Worm (Caenorhabditis elegans) whole organism, mixed stage, embryonic: ENCODE data around the gene srw-79.

Experiments
- M03D4.4 ChIP-seq: sonication (generic microtip); optimal IDR thresholded peaks from 2 replicates; lab custom pipeline; 2017; ENCODE audit warnings: mild to moderate bottlenecking, missing genetic modification characterization, missing compliant biosample characterization
- bed-3 ChIP-seq: fragments of 200-800 bp; sonication (Bioruptor generic); optimal IDR thresholded peaks from 3 replicates; lab custom pipeline; 2018; ENCODE audit warnings: mild to moderate bottlenecking, missing genetic modification characterization, moderate library complexity, missing compliant biosample characterization
- ceh-39 ChIP-seq: fragments of 150-350 bp; optimal IDR thresholded peaks from 2 replicates; lab custom pipeline; 2014; ENCODE audit warnings: missing biosample characterization, missing genetic modification characterization
- ceh-43 ChIP-seq: fragments of 200-800 bp; sonication (Bioruptor generic); optimal IDR thresholded peaks from 2 replicates; lab custom pipeline; 2018; ENCODE audit warnings: mild to moderate bottlenecking, missing genetic modification characterization, moderate library complexity, missing compliant biosample characterization
- ceh-83 ChIP-seq: fragments of 200-800 bp; sonication (Bioruptor generic); optimal IDR thresholded peaks from 2 replicates; lab custom pipeline; 2018; ENCODE audit warnings: mild to moderate bottlenecking, missing genetic modification characterization, missing compliant biosample characterization
- drap-1 ChIP-seq: fragments of 200-800 bp; sonication (Bioruptor generic); optimal IDR thresholded peaks from 3 replicates; lab custom pipeline; 2018; ENCODE audit warnings: mild to moderate bottlenecking, missing genetic modification characterization, missing compliant biosample characterization
- elt-1 ChIP-seq: sonication (generic microtip); optimal IDR thresholded peaks from 2 replicates; lab custom pipeline; 2017; ENCODE audit warnings: missing genetic modification characterization, mild to moderate bottlenecking, missing compliant biosample characterization, antibody characterized with exemption, moderate library complexity, borderline replicate concordance; ENCODE audit not compliant: insufficient read depth
- elt-3 ChIP-seq: fragments of 150-350 bp; optimal IDR thresholded peaks from 2 replicates; lab custom pipeline; 2014; ENCODE audit warnings: missing biosample characterization, missing genetic modification characterization
- flh-1 ChIP-seq: fragments of 200-800 bp; sonication (Bioruptor generic); optimal IDR thresholded peaks from 2 replicates; lab custom pipeline; 2018; ENCODE audit warnings: mild to moderate bottlenecking, missing genetic modification characterization, moderate library complexity, missing compliant biosample characterization
- ham-2 ChIP-seq: fragments of 200-800 bp; sonication (Bioruptor generic); optimal IDR thresholded peaks from 2 replicates; lab custom pipeline; 2018; ENCODE audit warnings: mild to moderate bottlenecking, missing genetic modification characterization, missing compliant biosample characterization
- hlh-1 ChIP-seq: fragments of 150-350 bp; optimal IDR thresholded peaks from 2 replicates; lab custom pipeline; 2014; ENCODE audit warnings: missing biosample characterization, missing genetic modification reagents, missing genetic modification characterization
- lin-13 ChIP-seq: fragments of 150-350 bp; optimal IDR thresholded peaks from 2 replicates; lab custom pipeline; 2014; ENCODE audit warnings: missing biosample characterization, missing genetic modification characterization
- lin-32 ChIP-seq: fragments of 200-800 bp; sonication (Bioruptor generic); optimal IDR thresholded peaks from 2 replicates; lab custom pipeline; 2018; ENCODE audit warnings: mild to moderate bottlenecking, missing genetic modification characterization, missing compliant biosample characterization
- lsy-2 ChIP-seq: fragments of 150-350 bp; optimal IDR thresholded peaks from 2 replicates; lab custom pipeline; 2014; ENCODE audit warnings: missing biosample characterization, missing genetic modification characterization
- mab-5 ChIP-seq: fragments of 150-350 bp; optimal IDR thresholded peaks from 2 replicates; lab custom pipeline; 2014; ENCODE audit warnings: missing biosample characterization, missing genetic modification characterization
- mep-1 ChIP-seq: fragments of 150-350 bp; optimal IDR thresholded peaks from 2 replicates; lab custom pipeline; 2017; ENCODE audit warnings: missing biosample characterization, missing genetic modification reagents, missing genetic modification characterization, inconsistent platforms
- mls-2 ChIP-seq: sonication (generic microtip); optimal IDR thresholded peaks from 2 replicates; lab custom pipeline; 2016; ENCODE audit warnings: mild to moderate bottlenecking, missing genetic modification characterization, moderate library complexity, missing compliant biosample characterization
- nhr-12 ChIP-seq: fragments of 150-350 bp; optimal IDR thresholded peaks from 2 replicates; lab custom pipeline; 2014; ENCODE audit warnings: missing biosample characterization, missing genetic modification characterization
- nhr-2 ChIP-seq: fragments of 150-350 bp; optimal IDR thresholded peaks from 2 replicates; lab custom pipeline; 2014; ENCODE audit warnings: missing biosample characterization, missing genetic modification characterization
- nhr-28 ChIP-seq: fragments of 150-350 bp; optimal IDR thresholded peaks from 2 replicates; lab custom pipeline; 2014; ENCODE audit warnings: missing biosample characterization, missing genetic modification characterization
- nhr-76 ChIP-seq: sonication (generic microtip); optimal IDR thresholded peaks from 2 replicates; lab custom pipeline; 2017; ENCODE audit warnings: missing biosample characterization, missing genetic modification characterization
- pha-4 ChIP-seq: fragments of 150-350 bp; optimal IDR thresholded peaks from 2 replicates; lab custom pipeline; 2018; ENCODE audit warnings: missing biosample characterization, missing genetic modification reagents, missing genetic modification characterization
- sem-2 ChIP-seq: fragments of 200-800 bp; sonication (Bioruptor generic); optimal IDR thresholded peaks from 2 replicates; lab custom pipeline; 2018; ENCODE audit warnings: mild to moderate bottlenecking, missing genetic modification characterization, missing compliant biosample characterization
- snpc-4 ChIP-seq: fragments of 150-350 bp; optimal IDR thresholded peaks from 2 replicates; lab custom pipeline; 2014; ENCODE audit warnings: missing biosample characterization, missing genetic modification characterization
- sptf-1 ChIP-seq: sonication (generic microtip); optimal IDR thresholded peaks from 2 replicates; lab custom pipeline; 2017; ENCODE audit warnings: mild to moderate bottlenecking, missing genetic modification characterization, moderate library complexity, missing compliant biosample characterization
- tbx-8 ChIP-seq: fragments of 200-800 bp; sonication (Bioruptor generic); optimal IDR thresholded peaks from 2 replicates; lab custom pipeline; 2018; ENCODE audit warnings: mild to moderate bottlenecking, missing genetic modification characterization, moderate library complexity, missing compliant biosample characterization
- unc-39 ChIP-seq: fragments of 150-350 bp; optimal IDR thresholded peaks from 2 replicates; lab custom pipeline; 2014; ENCODE audit warnings: missing biosample characterization, missing genetic modification characterization
- ztf-11 ChIP-seq: fragments of 150-350 bp; optimal IDR thresholded peaks from 2 replicates; lab custom pipeline; 2014; ENCODE audit warnings: missing biosample characterization, missing genetic modification characterization

The srw-79 gene

DNA sequence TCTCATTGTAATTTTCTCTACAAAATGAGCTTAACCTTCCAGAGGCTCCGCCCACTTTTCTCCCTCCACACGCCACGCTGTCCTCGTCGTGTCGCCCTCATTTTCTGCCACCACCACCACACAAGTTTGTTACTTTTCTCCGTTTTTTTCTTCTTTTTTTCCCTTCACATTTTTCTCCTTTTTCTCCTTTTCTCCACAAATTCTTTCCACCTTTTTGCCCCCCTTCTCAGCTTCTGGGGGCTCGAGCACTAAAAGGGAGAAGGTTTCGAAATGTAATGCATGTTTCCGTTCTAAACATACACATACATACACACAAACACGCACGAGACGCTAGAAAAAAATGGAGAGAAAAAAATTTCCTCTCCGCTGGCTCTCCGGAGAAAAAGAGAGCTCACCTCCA lies 30.1 kb downstream of the srw-79 start, which contains the start of gene nhr-88:
Gene nhr-88, plus strand, starts transcription at position 43 of the 400 bp plus-strand sequence.
- TF ChIP-seq flh-1 (GFP tag; lab: Kevin White, UChicago) (no peak), sptf-1 (tag; lab: Kevin White, UChicago) (peak; percentile 8)
- TF ChIP-seq, all 35 proteins: peak for 1

DNA sequence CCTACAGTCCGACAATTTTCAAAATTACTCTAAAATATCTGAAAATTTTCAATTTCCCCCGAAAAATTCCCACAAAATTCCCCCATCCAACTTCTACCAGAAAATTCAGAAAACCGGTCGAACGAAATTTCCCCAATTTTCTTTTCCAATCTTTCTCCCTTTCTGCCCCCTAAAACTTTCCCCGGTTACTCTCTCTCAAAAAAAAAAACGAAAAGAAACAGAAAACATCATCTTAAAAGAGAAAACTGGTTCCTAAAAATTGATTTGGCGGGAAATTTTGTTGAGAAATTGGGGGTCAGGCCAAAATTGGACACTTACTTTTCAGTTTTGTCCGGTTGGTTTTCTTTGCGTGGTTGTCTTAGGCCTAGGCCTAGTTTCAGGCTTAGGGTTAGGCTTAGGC lies 31.1 kb downstream of the srw-79 start:
- TF ChIP-seq flh-1 (GFP tag; lab: Kevin White, UChicago) (no peak), mab-5 (tag; lab: Kevin White, UChicago) (no peak), drap-1 (GFP tag; lab: Kevin White, UChicago) (no peak), M03D4.4 (tag; lab: Kevin White, UChicago) (no peak), nhr-76 (no peak), tbx-8 (GFP tag; lab: Kevin White, UChicago) (no peak), ceh-83 (GFP tag; lab: Kevin White, UChicago) (no peak), ceh-43 (GFP tag; lab: Kevin White, UChicago) (no peak), ztf-11 (no peak), snpc-4 (tag; lab: Kevin White, UChicago) (no peak), mep-1 (tag; lab: Kevin White, UChicago) (no peak), sptf-1 (tag; lab: Kevin White, UChicago) (no peak), unc-39 (tag; lab: Kevin White, UChicago) (no peak), hlh-1 (tag; lab: Kevin White, UChicago) (no peak), pha-4 (no peak), nhr-2 (tag; lab: Kevin White, UChicago) (no peak), lsy-2 (no peak), elt-1 (no peak), lin-32 (GFP tag; lab: Kevin White, UChicago) (no peak), nhr-28 (tag; lab: Kevin White, UChicago) (no peak)

DNA sequence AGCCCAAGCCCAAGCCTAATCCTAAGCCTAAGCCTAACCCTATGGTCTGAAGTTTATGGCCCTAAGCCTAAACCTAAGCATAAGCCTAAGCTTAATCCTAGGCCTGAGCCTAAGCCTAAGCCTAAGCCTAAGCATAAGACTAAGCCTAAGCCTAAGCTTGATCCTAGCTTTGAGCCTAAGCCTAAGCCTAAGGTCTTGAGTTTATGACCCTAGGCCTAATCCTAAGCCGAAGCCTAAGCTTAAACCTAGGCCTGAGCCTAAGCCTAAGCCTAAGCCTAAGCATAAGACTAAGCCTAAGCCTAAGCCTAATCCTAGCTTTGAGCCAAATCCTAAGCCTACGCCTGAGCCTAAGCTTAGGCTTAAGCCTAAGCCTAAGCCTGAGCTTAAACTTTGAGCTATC lies 32.5 kb downstream of the srw-79 start:
- TF ChIP-seq ham-2 (GFP tag; lab: Kevin White, UChicago) = peak; percentile 36
- no peak for TF ChIP-seq nhr-28 (tag; lab: Kevin White, UChicago)

DNA sequence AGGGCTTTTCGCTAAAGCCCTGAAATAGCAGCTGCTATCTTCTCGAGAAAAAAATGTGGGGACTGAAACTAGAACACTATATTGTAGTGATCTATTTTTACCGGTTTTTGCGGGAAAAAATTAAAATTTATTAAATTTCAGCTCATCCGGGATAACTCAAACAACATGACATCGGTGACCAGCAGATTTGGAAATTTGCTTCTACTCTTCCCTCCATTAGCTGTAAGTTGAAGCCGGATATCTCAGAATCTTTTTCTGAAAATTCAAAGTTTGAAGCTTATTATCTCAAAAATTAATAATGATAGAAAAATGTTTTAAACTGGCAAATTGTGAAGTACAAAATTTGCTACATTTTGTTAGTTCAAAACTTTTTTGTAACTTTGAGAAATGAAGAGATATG lies 37.8 kb downstream of the srw-79 start:
- TF ChIP-seq ztf-11 (no peak), drap-1 (GFP tag; lab: Kevin White, UChicago) (no peak), ceh-39 (tag; lab: Kevin White, UChicago) (no peak), pha-4 (no peak), sptf-1 (tag; lab: Kevin White, UChicago) (no peak), mep-1 (tag; lab: Kevin White, UChicago) (no peak), flh-1 (GFP tag; lab: Kevin White, UChicago) (no peak), nhr-12 (tag; lab: Kevin White, UChicago) (no peak), elt-3 (tag; lab: Kevin White, UChicago) (no peak), snpc-4 (tag; lab: Kevin White, UChicago) (no peak), nhr-76 (no peak), lin-13 (tag; lab: Kevin White, UChicago) (no peak)

DNA sequence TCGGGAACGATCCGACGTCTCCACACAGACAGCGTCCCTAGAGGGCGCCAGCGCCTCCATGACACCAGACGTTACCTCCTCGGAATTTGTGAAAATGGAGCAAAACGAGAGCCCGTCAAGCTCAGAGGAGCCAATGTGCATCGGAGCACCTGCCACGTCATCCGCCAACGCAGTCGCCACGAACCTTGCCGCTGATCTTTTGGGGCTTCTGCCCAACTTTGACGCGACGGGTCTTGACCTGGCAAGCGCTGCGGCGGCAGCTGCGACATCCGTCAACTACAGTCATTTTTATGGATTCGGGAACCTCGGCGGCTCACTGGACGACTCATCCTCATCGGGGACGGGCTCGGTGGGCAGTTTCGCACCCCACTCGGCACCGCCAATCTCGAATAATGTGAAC lies 38.9 kb downstream of the srw-79 start:
- TF ChIP-seq nhr-76 = no peak
- TF ChIP-seq mls-2 (tag; lab: Kevin White, UChicago) = no peak

DNA sequence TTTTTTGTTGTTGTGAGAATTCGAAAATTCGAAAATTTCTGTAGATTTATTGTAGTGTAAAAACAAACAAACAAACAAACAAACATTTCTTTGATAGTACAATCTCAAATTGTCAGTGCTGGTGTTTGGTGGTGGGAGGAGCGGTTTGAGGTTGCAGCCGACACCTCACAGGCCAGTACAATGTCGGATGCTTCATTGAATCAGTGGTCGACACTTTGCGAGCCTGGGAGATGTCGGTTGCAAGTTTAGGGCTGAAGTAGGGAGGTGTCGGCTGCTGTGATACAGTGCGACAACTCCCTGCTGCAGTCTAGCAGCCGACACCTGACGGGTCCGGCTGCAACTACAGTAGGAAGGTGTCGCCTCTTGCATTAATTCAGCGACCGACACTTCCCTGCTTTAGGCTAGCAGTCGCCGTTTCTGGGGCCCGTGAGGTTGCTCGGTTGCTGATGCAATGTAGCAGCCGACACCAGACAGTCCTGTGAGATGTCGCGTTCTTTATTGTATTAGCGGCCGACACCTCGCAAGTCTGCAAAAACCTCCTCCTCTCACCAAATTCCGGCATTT lies 39.5 kb downstream of the srw-79 start:
- TF ChIP-seq elt-3 (tag; lab: Kevin White, UChicago) (no peak), sem-2 (no peak), pha-4 (no peak), M03D4.4 (tag; lab: Kevin White, UChicago) (no peak), bed-3 (GFP tag; lab: Kevin White, UChicago) (no peak), nhr-76 (no peak), drap-1 (GFP tag; lab: Kevin White, UChicago) (no peak)
